Worm (Caenorhabditis elegans): Measurements from ENCODE around the gene asb-1.

DNA sequence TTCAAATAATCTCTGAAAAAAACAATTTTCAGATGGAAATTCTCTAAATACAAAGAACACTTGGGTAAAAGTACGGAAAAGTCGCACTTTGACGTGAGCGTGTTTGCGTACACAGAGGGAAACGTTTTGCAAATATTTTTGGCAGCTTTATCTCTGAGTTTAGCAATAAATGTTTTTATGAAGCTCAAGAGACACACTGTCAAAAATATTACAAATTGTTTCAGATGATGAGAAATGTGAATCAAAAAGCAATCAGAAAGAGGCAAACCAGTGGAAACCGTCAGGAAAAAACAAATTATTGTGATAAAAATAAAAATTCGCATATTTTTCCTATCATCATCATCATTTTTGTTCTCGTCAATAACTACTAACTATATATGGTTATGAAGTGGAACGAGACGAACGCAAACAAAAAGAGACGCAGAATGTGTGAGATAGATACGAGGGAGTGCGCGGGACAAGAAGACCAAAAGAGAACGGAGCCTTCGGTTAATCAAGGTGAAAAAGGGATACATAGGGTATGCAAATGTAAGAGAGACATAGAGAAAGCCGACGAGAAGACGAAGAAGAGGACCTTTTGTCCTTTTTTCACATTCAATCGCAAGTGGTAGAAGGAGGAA is 16.8 kb upstream of the asb-1 start, which contains the start of gene sel-2:
- TF ChIP-seq ama-1 (optimal IDR thresholded peaks at IDR 0.05) (no peak), snpc-4 (tag; optimal IDR thresholded peaks at IDR 0.05) (peak; percentile 65), nhr-11 (tag; optimal IDR thresholded peaks at IDR 0.05) (no peak)
